Fruit fly (Drosophila melanogaster): ENCODE data around the gene del.
A peak's percentile ranks its signal among the peaks of the same experiment; 100 is the strongest.

The del gene

DNA sequence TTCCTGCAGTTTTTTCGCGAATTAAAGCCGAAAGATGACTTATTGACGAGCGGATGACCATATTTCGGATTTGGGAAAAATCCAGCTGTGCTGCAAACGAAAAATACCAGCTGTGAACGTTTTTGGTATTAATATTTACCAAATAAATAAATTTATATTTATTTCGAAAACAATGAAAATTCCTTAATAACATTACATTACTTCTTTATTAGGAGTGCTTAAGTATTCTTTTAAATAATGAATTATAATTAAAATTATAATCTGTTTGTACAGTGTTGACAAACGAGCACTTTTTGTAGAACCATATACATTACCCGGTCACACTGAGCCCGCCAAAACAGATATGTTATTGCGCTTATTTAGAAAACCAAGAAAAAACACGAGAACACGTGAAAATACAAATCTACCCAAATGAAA lies 31.3 kb upstream of the del start, which contains the start of the genes bur and Mcm10 (continued):
- TF ChIP-seq B-H1 (GFP tag; IDR thresholded peaks at IDR 0.05) (no peak), pnt (GFP tag; optimal IDR thresholded peaks at IDR 0.05) (no peak), mirr (GFP tag; optimal IDR thresholded peaks at IDR 0.05) (no peak), CG1792 (GFP tag; optimal IDR thresholded peaks at IDR 0.05) (no peak), CG32532 (GFP tag; IDR thresholded peaks at IDR 0.05) (no peak), CG14860 (GFP tag; IDR thresholded peaks at IDR 0.05; ENCODE audit: partially characterized antibody) (no peak), ac (GFP tag; optimal IDR thresholded peaks at IDR 0.05) (no peak), sr (GFP tag; IDR thresholded peaks at IDR 0.05) (no peak), CG10147 (GFP tag; optimal IDR thresholded peaks at IDR 0.05) (no peak), pzg (GFP tag; optimal IDR thresholded peaks at IDR 0.05) (peak; percentile 59), Meics (GFP tag; optimal IDR thresholded peaks at IDR 0.05) (no peak), CG11093 (GFP tag; IDR thresholded peaks at IDR 0.05) (no peak), CG6854 (GFP tag; optimal IDR thresholded peaks at IDR 0.05) (no peak), Dll (GFP tag; IDR thresholded peaks at IDR 0.05; ENCODE audit: partially characterized antibody) (no peak), Nf-YB (GFP tag; optimal IDR thresholded peaks at IDR 0.05) (no peak), al (GFP tag; IDR thresholded peaks at IDR 0.05) (no peak), sna (GFP tag; IDR thresholded peaks at IDR 0.05; ENCODE audit: partially characterized antibody) (no peak), E2f1 (GFP tag; IDR thresholded peaks at IDR 0.05) (peak; percentile 41; the same call in 1 of the 2 replicates), Hsf (GFP tag; optimal IDR thresholded peaks at IDR 0.05) (no peak), CG2875 (GFP tag; optimal IDR thresholded peaks at IDR 0.05) (no peak), ap (GFP tag; IDR thresholded peaks at IDR 0.05) (no peak), Xbp1 (GFP tag; optimal IDR thresholded peaks at IDR 0.05) (no peak), CG15011 (GFP tag; optimal IDR thresholded peaks at IDR 0.05) (no peak), CG42726 (GFP tag; IDR thresholded peaks at IDR 0.05; ENCODE audit: partially characterized antibody) (no peak), fd3F (GFP tag; optimal IDR thresholded peaks at IDR 0.05) (no peak), CG3163 (GFP tag; optimal IDR thresholded peaks at IDR 0.05) (no peak), Sry-δ (GFP tag; optimal IDR thresholded peaks at IDR 0.05) (no peak), zfh2 (GFP tag; optimal IDR thresholded peaks at IDR 0.05) (no peak), sima (GFP tag; optimal IDR thresholded peaks at IDR 0.05) (no peak), Ssrp (tag; optimal IDR thresholded peaks at IDR 0.05) (no peak), disco-r (GFP tag; optimal IDR thresholded peaks at IDR 0.05) (no peak), phol (tag; optimal IDR thresholded peaks at IDR 0.05) (peak; percentile 45), ssp (GFP tag; IDR thresholded peaks at IDR 0.05) (no peak), CG9727 (GFP tag; optimal IDR thresholded peaks at IDR 0.05) (no peak), emc (GFP tag; optimal IDR thresholded peaks at IDR 0.05) (no peak), CG34422 (GFP tag; IDR thresholded peaks at IDR 0.05) (no peak), Taf1 (GFP tag; IDR thresholded peaks at IDR 0.05) (no peak), Dp (GFP tag; optimal IDR thresholded peaks at IDR 0.05) (peak; percentile 87), Dip2 (GFP tag; IDR thresholded peaks at IDR 0.05) (no peak), lov (optimal IDR thresholded peaks at IDR 0.05) (no peak), lov (GFP tag; IDR thresholded peaks at IDR 0.05) (no peak), CG32767 (GFP tag; IDR thresholded peaks at IDR 0.05) (no peak), grn (GFP tag; optimal IDR thresholded peaks at IDR 0.05) (no peak), Vsx1 (GFP tag; optimal IDR thresholded peaks at IDR 0.05) (no peak), lmd (GFP tag; IDR thresholded peaks at IDR 0.05) (no peak), CG16813 (GFP tag; IDR thresholded peaks at IDR 0.05; ENCODE audit: partially characterized antibody) (no peak), CG8478 (optimal IDR thresholded peaks at IDR 0.05) (no peak), CG7357 (GFP tag; IDR thresholded peaks at IDR 0.05) (no peak), NfI (GFP tag; optimal IDR thresholded peaks at IDR 0.05) (no peak), Mes4 (GFP tag; optimal IDR thresholded peaks at IDR 0.05) (no peak), Antp (GFP tag; optimal IDR thresholded peaks at IDR 0.05) (no peak), Jarid2 (GFP tag; optimal IDR thresholded peaks at IDR 0.05) (no peak), sob (GFP tag; IDR thresholded peaks at IDR 0.05) (no peak)
